Worm (Caenorhabditis elegans): ENCODE measurements around the gene dpy-4.

- TF ChIP-seq W03F9.2 (tag; optimal IDR thresholded peaks at IDR 0.05) (no peak), him-1 (tag; optimal IDR thresholded peaks at IDR 0.05) (no peak)
These were observed 1.6 kb downstream of the dpy-4 start for ce11 chrIV:14985019-14985418.
